Worm (Caenorhabditis elegans) whole organism, L2 larva: Measurements from ENCODE around the gene gsnl-1.

Experiments
- C34F6.9 ChIP-seq: fragments of 150-350 bp; optimal IDR thresholded peaks from 2 replicates; lab custom pipeline; 2014; ENCODE audit warnings: missing biosample characterization, missing genetic modification characterization
- F13H6.1 ChIP-seq: sonication (generic microtip); optimal IDR thresholded peaks from 2 replicates; lab custom pipeline; 2016; ENCODE audit warnings: missing genetic modification characterization, missing compliant biosample characterization
- R02D3.7 ChIP-seq: fragments of 150-350 bp; optimal IDR thresholded peaks from 2 replicates; lab custom pipeline; 2014; ENCODE audit warnings: missing biosample characterization, missing genetic modification characterization
- Y55F3AM.14 ChIP-seq: fragments of 200-800 bp; sonication (Bioruptor generic); optimal IDR thresholded peaks from 2 replicates; lab custom pipeline; 2018; ENCODE audit warnings: mild to moderate bottlenecking, missing genetic modification characterization, missing compliant biosample characterization
- alr-1 ChIP-seq: fragments of 150-350 bp; optimal IDR thresholded peaks from 2 replicates; lab custom pipeline; 2014; ENCODE audit warnings: missing biosample characterization, missing genetic modification characterization
- aly-2 ChIP-seq: fragments of 150-350 bp; optimal IDR thresholded peaks from 2 replicates; lab custom pipeline; 2014; ENCODE audit warnings: missing biosample characterization, missing genetic modification characterization
- ama-1 ChIP-seq: fragments of 150-350 bp; optimal IDR thresholded peaks from 2 replicates; lab custom pipeline; 2018; ENCODE audit warnings: inconsistent platforms
- blmp-1 ChIP-seq: sonication (generic microtip); optimal IDR thresholded peaks from 2 replicates; lab custom pipeline; 2017; ENCODE audit warnings: missing genetic modification characterization, mild to moderate bottlenecking, missing compliant biosample characterization, antibody characterized with exemption, moderate library complexity; ENCODE audit not compliant: insufficient read depth
- ceh-16 ChIP-seq: fragments of 150-350 bp; optimal IDR thresholded peaks from 2 replicates; lab custom pipeline; 2014; ENCODE audit warnings: missing biosample characterization, missing genetic modification characterization
- ceh-82 ChIP-seq: fragments of 150-350 bp; optimal IDR thresholded peaks from 2 replicates; lab custom pipeline; 2014; ENCODE audit warnings: missing biosample characterization, missing genetic modification characterization
- crh-2 ChIP-seq: sonication (generic microtip); optimal IDR thresholded peaks from 2 replicates; lab custom pipeline; 2017; ENCODE audit warnings: missing biosample characterization, missing genetic modification characterization
- dmd-4 ChIP-seq: sonication (generic microtip); optimal IDR thresholded peaks from 2 replicates; lab custom pipeline; 2017; ENCODE audit warnings: missing biosample characterization, missing genetic modification characterization
- egl-27 ChIP-seq: sonication (generic microtip); optimal IDR thresholded peaks from 3 replicates; lab custom pipeline; 2017; ENCODE audit warnings: missing biosample characterization, missing genetic modification reagents, missing genetic modification characterization
- elt-1 ChIP-seq: fragments of 150-350 bp; optimal IDR thresholded peaks from 2 replicates; lab custom pipeline; 2014; ENCODE audit warnings: missing biosample characterization, missing genetic modification characterization
- fos-1 ChIP-seq: fragments of 150-350 bp; optimal IDR thresholded peaks from 2 replicates; lab custom pipeline; 2014; ENCODE audit warnings: missing biosample characterization, missing genetic modification characterization
- gmeb-1 ChIP-seq: fragments of 150-350 bp; optimal IDR thresholded peaks from 2 replicates; lab custom pipeline; 2014; ENCODE audit warnings: missing biosample characterization, missing genetic modification characterization
- lin-13 ChIP-seq: fragments of 150-350 bp; optimal IDR thresholded peaks from 2 replicates; lab custom pipeline; 2014; ENCODE audit warnings: missing biosample characterization, missing genetic modification reagents, missing genetic modification characterization
- lin-39 ChIP-seq: fragments of 150-350 bp; optimal IDR thresholded peaks from 2 replicates; lab custom pipeline; 2014; ENCODE audit warnings: missing biosample characterization, missing genetic modification reagents, missing genetic modification characterization
- lsy-2 ChIP-seq, 2 experiments: fragments of 150-350 bp in 1 of 2; sonication (generic microtip) in 1 of 2; optimal IDR thresholded peaks; 2 replicates each; lab custom pipeline; 2014 to 2017; ENCODE audit warnings: missing biosample characterization in 2 of 2, missing genetic modification characterization in 2 of 2
- mab-5 ChIP-seq: fragments of 150-350 bp; optimal IDR thresholded peaks from 2 replicates; lab custom pipeline; 2014; ENCODE audit warnings: missing biosample characterization, missing genetic modification characterization
- mbf-1 ChIP-seq: sonication (generic microtip); optimal IDR thresholded peaks from 2 replicates; lab custom pipeline; 2017; ENCODE audit warnings: missing biosample characterization, missing genetic modification characterization
- mdl-1 ChIP-seq, 2 experiments: fragments of 150-350 bp in 1 of 2; sonication (generic microtip) in 1 of 2; optimal IDR thresholded peaks; 2 replicates each; lab custom pipeline; 2017; ENCODE audit warnings: missing biosample characterization in 2 of 2, missing genetic modification characterization in 2 of 2
- nhr-10 ChIP-seq: sonication (generic microtip); optimal IDR thresholded peaks from 2 replicates; lab custom pipeline; 2017; ENCODE audit warnings: missing biosample characterization, missing genetic modification characterization
- nhr-11 ChIP-seq: fragments of 150-350 bp; optimal IDR thresholded peaks from 2 replicates; lab custom pipeline; 2014; ENCODE audit warnings: missing biosample characterization, missing genetic modification characterization
- nhr-12 ChIP-seq: fragments of 150-350 bp; optimal IDR thresholded peaks from 2 replicates; lab custom pipeline; 2014; ENCODE audit warnings: missing biosample characterization, missing genetic modification characterization
- nhr-129 ChIP-seq: fragments of 150-350 bp; optimal IDR thresholded peaks from 2 replicates; lab custom pipeline; 2014; ENCODE audit warnings: missing biosample characterization, missing genetic modification characterization
- nhr-21 ChIP-seq: fragments of 150-350 bp; optimal IDR thresholded peaks from 2 replicates; lab custom pipeline; 2014; ENCODE audit warnings: missing biosample characterization, missing genetic modification characterization
- nhr-23 ChIP-seq: fragments of 150-350 bp; optimal IDR thresholded peaks from 2 replicates; lab custom pipeline; 2014; ENCODE audit warnings: missing biosample characterization, missing genetic modification reagents, missing genetic modification characterization
- nhr-237 ChIP-seq: fragments of 150-350 bp; optimal IDR thresholded peaks from 2 replicates; lab custom pipeline; 2014; ENCODE audit warnings: missing biosample characterization, missing genetic modification characterization
- nhr-25 ChIP-seq: fragments of 150-350 bp; sonication (generic microtip); optimal IDR thresholded peaks from 3 replicates; lab custom pipeline; 2014; ENCODE audit warnings: missing biosample characterization, missing genetic modification characterization
- nhr-6 ChIP-seq: fragments of 150-350 bp; optimal IDR thresholded peaks from 2 replicates; lab custom pipeline; 2014; ENCODE audit warnings: missing biosample characterization, missing genetic modification characterization
- nhr-77 ChIP-seq: fragments of 150-350 bp; optimal IDR thresholded peaks from 2 replicates; lab custom pipeline; 2014; ENCODE audit warnings: missing biosample characterization, missing genetic modification characterization
- peb-1 ChIP-seq: fragments of 150-350 bp; optimal IDR thresholded peaks from 2 replicates; lab custom pipeline; 2014; ENCODE audit warnings: missing biosample characterization, missing genetic modification characterization
- sem-4 ChIP-seq: fragments of 150-350 bp; optimal IDR thresholded peaks from 2 replicates; lab custom pipeline; 2014; ENCODE audit warnings: missing biosample characterization, missing genetic modification reagents, missing genetic modification characterization
- skn-1 ChIP-seq: sonication (generic microtip); optimal IDR thresholded peaks from 2 replicates; lab custom pipeline; 2017; ENCODE audit warnings: missing biosample characterization, missing genetic modification characterization
- sma-3 ChIP-seq: sonication (generic microtip); optimal IDR thresholded peaks from 2 replicates; lab custom pipeline; 2016; ENCODE audit warnings: missing genetic modification reagents, missing genetic modification characterization, missing compliant biosample characterization
- sma-9 ChIP-seq, 2 experiments: fragments of 150-350 bp in 1 of 2; sonication (generic microtip) in 1 of 2; optimal IDR thresholded peaks; 2 replicates each; lab custom pipeline; 2014 to 2016; ENCODE audit warnings: missing genetic modification characterization in 2 of 2, mild to moderate bottlenecking in 1 of 2, missing biosample characterization in 1 of 2, missing compliant biosample characterization in 1 of 2, missing genetic modification reagents in 1 of 2, moderate library complexity in 1 of 2
- snpc-4 ChIP-seq: fragments of 150-350 bp; optimal IDR thresholded peaks from 2 replicates; lab custom pipeline; 2014; ENCODE audit warnings: missing biosample characterization, missing genetic modification characterization
- unc-39 ChIP-seq: fragments of 150-350 bp; optimal IDR thresholded peaks from 2 replicates; lab custom pipeline; 2014; ENCODE audit warnings: missing biosample characterization, missing genetic modification characterization
- unc-55 ChIP-seq: fragments of 150-350 bp; sonication (generic microtip); optimal IDR thresholded peaks from 3 replicates; lab custom pipeline; 2014; ENCODE audit warnings: missing biosample characterization, missing genetic modification reagents, missing genetic modification characterization
- unc-62 ChIP-seq: fragments of 150-350 bp; optimal IDR thresholded peaks from 2 replicates; lab custom pipeline; 2014; ENCODE audit warnings: missing biosample characterization, missing genetic modification reagents, missing genetic modification characterization
- zag-1 ChIP-seq: fragments of 150-350 bp; optimal IDR thresholded peaks from 2 replicates; lab custom pipeline; 2014; ENCODE audit warnings: missing biosample characterization, missing genetic modification characterization
- ztf-1 ChIP-seq: fragments of 200-800 bp; sonication (Bioruptor generic); conservative IDR thresholded peaks from 2 replicates; pipeline ENCODE4 v1.3.6; 2022; ENCODE audit warnings: missing genetic modification characterization, missing compliant biosample characterization
- ztf-11 ChIP-seq: sonication (generic microtip); optimal IDR thresholded peaks from 2 replicates; lab custom pipeline; 2017; ENCODE audit warnings: missing biosample characterization, missing genetic modification characterization
- ztf-4 ChIP-seq: fragments of 150-350 bp; optimal IDR thresholded peaks from 2 replicates; lab custom pipeline; 2014; ENCODE audit warnings: missing biosample characterization, missing genetic modification characterization

Gene gsnl-1

ce11 chrV:9499295-9499694 is 2.5 kb downstream of the gsnl-1 start:
- TF ChIP-seq nhr-6: no peak
- TF ChIP-seq blmp-1 (tag; lab: Kevin White, UChicago): peak; percentile 42
- TF ChIP-seq, all 48 proteins: peak for 1

- no peak for TF ChIP-seq nhr-11 (tag; lab: Kevin White, UChicago)
- TF ChIP-seq sem-4 (tag; lab: Kevin White, UChicago): no peak
- TF ChIP-seq nhr-129 (tag; lab: Kevin White, UChicago): no peak
- no peak for TF ChIP-seq nhr-23 (tag; lab: Kevin White, UChicago)
- no peak for TF ChIP-seq unc-39 (tag; lab: Kevin White, UChicago)
- TF ChIP-seq dmd-4 (tag; lab: Kevin White, UChicago): no peak
- TF ChIP-seq Y55F3AM.14 (GFP tag; lab: Kevin White, UChicago): no peak
- TF ChIP-seq ztf-4 (tag; lab: Kevin White, UChicago): no peak
- TF ChIP-seq elt-1 (tag; lab: Kevin White, UChicago): no peak
- TF ChIP-seq ceh-16: no peak
- no peak for TF ChIP-seq blmp-1 (tag; lab: Kevin White, UChicago)
- TF ChIP-seq peb-1: no peak
- TF ChIP-seq unc-62: no peak
- no peak for TF ChIP-seq mab-5 (tag; lab: Kevin White, UChicago)
- TF ChIP-seq ceh-82 (tag; lab: Kevin White, UChicago): no peak
- no peak for TF ChIP-seq nhr-12 (tag; lab: Kevin White, UChicago)
- no peak for TF ChIP-seq R02D3.7 (tag; lab: Kevin White, UChicago)
Observed at ce11 chrV:9500826-9501451, 4.1 kb downstream of the gsnl-1 start, which contains the start of gene swt-5. Gene swt-5, plus strand, starts transcription at chrV:9501401.

ce11 chrV:9503152-9503817 is 6.4 kb downstream of the gsnl-1 start:
- peak; percentile 34 for TF ChIP-seq sem-4 (tag; lab: Kevin White, UChicago)
- no peak for TF ChIP-seq nhr-77 (tag; lab: Kevin White, UChicago)
- TF ChIP-seq peb-1: no peak
- TF ChIP-seq nhr-6: no peak
- TF ChIP-seq R02D3.7 (tag; lab: Kevin White, UChicago): no peak
- TF ChIP-seq zag-1: no peak
- TF ChIP-seq dmd-4 (tag; lab: Kevin White, UChicago): no peak
- peak; percentile 45 for TF ChIP-seq ztf-4 (tag; lab: Kevin White, UChicago)
- no peak for TF ChIP-seq skn-1 (tag; lab: Kevin White, UChicago)
- TF ChIP-seq nhr-10: peak; percentile 4
- TF ChIP-seq ama-1 (lab: Kevin White, UChicago): no peak
- TF ChIP-seq Y55F3AM.14 (GFP tag; lab: Kevin White, UChicago): peak; percentile 60
- no peak for TF ChIP-seq ceh-82 (tag; lab: Kevin White, UChicago)
- TF ChIP-seq nhr-25: peak; percentile 54
- TF ChIP-seq F13H6.1: peak; percentile 57
- peak; percentile 66 for TF ChIP-seq gmeb-1 (tag; lab: Kevin White, UChicago)
- peak; percentile 44 for TF ChIP-seq fos-1
- TF ChIP-seq mdl-1 (tag; optimal IDR thresholded peaks at IDR 0.05; lab: Kevin White, UChicago): no peak
- no peak for TF ChIP-seq lin-39
- peak; percentile 48 for TF ChIP-seq ceh-16
- TF ChIP-seq alr-1: no peak
- TF ChIP-seq C34F6.9 (tag; lab: Kevin White, UChicago): peak; percentile 53
- no peak for TF ChIP-seq nhr-237 (tag; lab: Kevin White, UChicago)
- peak; percentile 54 for TF ChIP-seq lin-13 (GFP tag; lab: Kevin White, UChicago)
- no peak for TF ChIP-seq unc-62
- no peak for TF ChIP-seq unc-39 (tag; lab: Kevin White, UChicago)
- TF ChIP-seq crh-2 (tag; lab: Kevin White, UChicago): peak; percentile 38
- TF ChIP-seq mbf-1: no peak
- TF ChIP-seq lsy-2 (tag; optimal IDR thresholded peaks at IDR 0.05; lab: Kevin White, UChicago): peak; percentile 54 to 56
- TF ChIP-seq ztf-1 (GFP tag; lab: Robert Waterston, UW): no peak
- TF ChIP-seq sma-3 (GFP tag; lab: Kevin White, UChicago): peak; percentile 75
- TF ChIP-seq ztf-11: no peak
- TF ChIP-seq blmp-1 (tag; lab: Kevin White, UChicago): no peak
- peak; percentile 76 for TF ChIP-seq nhr-129 (tag; lab: Kevin White, UChicago)
- no peak for TF ChIP-seq aly-2
- peak; percentile 59 for TF ChIP-seq sma-9 (GFP tag; optimal IDR thresholded peaks at IDR 0.05; lab: Kevin White, UChicago)
- no peak for TF ChIP-seq sma-9 (tag; optimal IDR thresholded peaks at IDR 0.05; lab: Kevin White, UChicago)
- TF ChIP-seq egl-27 (tag; lab: Kevin White, UChicago): peak; percentile 67
- no peak for TF ChIP-seq nhr-23 (tag; lab: Kevin White, UChicago)
- TF ChIP-seq nhr-21: peak; percentile 71
- TF ChIP-seq nhr-11 (tag; lab: Kevin White, UChicago): no peak
- peak; percentile 95 for TF ChIP-seq snpc-4 (tag; lab: Kevin White, UChicago)
- no peak for TF ChIP-seq mab-5 (tag; lab: Kevin White, UChicago)
- no peak for TF ChIP-seq unc-55 (GFP tag; lab: Kevin White, UChicago)
- TF ChIP-seq elt-1 (tag; lab: Kevin White, UChicago): no peak
